Worm (Caenorhabditis elegans) whole organism, L1 larva: ENCODE measurements around the gene sdz-33.

ENCODE experiments used
- C04F5.9 ChIP-seq: sonication (generic microtip); optimal IDR thresholded peaks from 2 replicates; lab custom pipeline; 2016; ENCODE audit warnings: missing genetic modification characterization, missing compliant biosample characterization
- F16B12.6 ChIP-seq: fragments of 150-350 bp; optimal IDR thresholded peaks from 2 replicates; lab custom pipeline; 2014; ENCODE audit warnings: missing biosample characterization, missing genetic modification characterization
- Y116A8C.19 ChIP-seq: sonication (generic microtip); optimal IDR thresholded peaks from 2 replicates; lab custom pipeline; 2016; ENCODE audit warnings: missing compliant biosample characterization, missing genetic modification characterization, borderline replicate concordance
- alr-1 ChIP-seq: fragments of 200-800 bp; sonication (Bioruptor generic); optimal IDR thresholded peaks from 2 replicates; lab custom pipeline; 2018; ENCODE audit warnings: borderline replicate concordance, mild to moderate bottlenecking, missing genetic modification characterization, missing compliant biosample characterization
- ceh-8 ChIP-seq: fragments of 200-800 bp; sonication (Bioruptor generic); optimal IDR thresholded peaks from 2 replicates; lab custom pipeline; 2018; ENCODE audit warnings: mild to moderate bottlenecking, missing genetic modification characterization, moderate library complexity, missing compliant biosample characterization
- ceh-82 ChIP-seq, 3 experiments: fragments of 150-350 bp in 1 of 3; sonication (generic microtip) in 2 of 3; optimal IDR thresholded peaks; 2 replicates each; lab custom pipeline; 2014 to 2017; ENCODE audit warnings: missing biosample characterization in 3 of 3, missing genetic modification characterization in 3 of 3
- ceh-88 ChIP-seq: fragments of 200-800 bp; sonication (Bioruptor generic); IDR thresholded peaks from 2 replicates; pipeline ENCODE4 v1.3.6; 2022; ENCODE audit warnings: missing genetic modification characterization, missing compliant biosample characterization
- dsc-1 ChIP-seq: sonication (generic microtip); optimal IDR thresholded peaks from 2 replicates; lab custom pipeline; 2016; ENCODE audit warnings: mild to moderate bottlenecking, missing genetic modification characterization, missing compliant biosample characterization
- efl-3 ChIP-seq: fragments of 200-800 bp; sonication (Bioruptor generic); optimal IDR thresholded peaks from 2 replicates; lab custom pipeline; 2018; ENCODE audit warnings: mild to moderate bottlenecking, missing genetic modification characterization, missing compliant biosample characterization
- egl-13 ChIP-seq: sonication (generic microtip); optimal IDR thresholded peaks from 2 replicates; lab custom pipeline; 2016; ENCODE audit warnings: missing genotype, missing genetic modification reagents, missing genetic modification characterization, missing compliant biosample characterization
- elt-2 ChIP-seq: sonication (generic microtip); optimal IDR thresholded peaks from 2 replicates; lab custom pipeline; 2016; ENCODE audit warnings: missing genetic modification characterization, mild to moderate bottlenecking, inconsistent platforms, missing compliant biosample characterization, missing genetic modification reagents
- ets-5 ChIP-seq: fragments of 200-800 bp; sonication (Bioruptor generic); IDR thresholded peaks from 2 replicates; pipeline ENCODE4 v1.3.6; 2022; ENCODE audit warnings: missing genetic modification characterization, missing compliant biosample characterization
- fkh-10 ChIP-seq: sonication (generic microtip); optimal IDR thresholded peaks from 2 replicates; lab custom pipeline; 2017; ENCODE audit warnings: missing biosample characterization, missing genetic modification reagents, missing genetic modification characterization
- fkh-8 ChIP-seq: sonication (generic microtip); optimal IDR thresholded peaks from 2 replicates; lab custom pipeline; 2016; ENCODE audit warnings: mild to moderate bottlenecking, missing genetic modification characterization, missing compliant biosample characterization
- fos-1 ChIP-seq: fragments of 150-350 bp; optimal IDR thresholded peaks from 2 replicates; lab custom pipeline; 2014; ENCODE audit warnings: missing biosample characterization, missing genetic modification characterization
- irx-1 ChIP-seq: sonication (generic microtip); optimal IDR thresholded peaks from 2 replicates; lab custom pipeline; 2016; ENCODE audit warnings: missing genetic modification characterization, missing compliant biosample characterization
- lin-13 ChIP-seq: fragments of 150-350 bp; optimal IDR thresholded peaks from 2 replicates; lab custom pipeline; 2014; ENCODE audit warnings: missing biosample characterization, missing genetic modification reagents, missing genetic modification characterization
- lin-14 ChIP-seq: fragments of 200-800 bp; sonication (Bioruptor generic); optimal IDR thresholded peaks from 2 replicates; lab custom pipeline; 2018; ENCODE audit warnings: mild to moderate bottlenecking, missing genetic modification characterization, moderate library complexity, missing compliant biosample characterization
- lin-15B ChIP-seq: fragments of 150-350 bp; sonication (generic microtip); optimal IDR thresholded peaks from 3 replicates; lab custom pipeline; 2014; ENCODE audit warnings: missing biosample characterization, missing genetic modification characterization
- lin-39 ChIP-seq: fragments of 150-350 bp; optimal IDR thresholded peaks from 2 replicates; lab custom pipeline; 2014; ENCODE audit warnings: missing biosample characterization, missing genetic modification reagents, missing genetic modification characterization
- mab-9 ChIP-seq: fragments of 200-800 bp; sonication (Bioruptor generic); IDR thresholded peaks from 2 replicates; pipeline ENCODE4 v1.3.6; 2022; ENCODE audit warnings: missing genetic modification reagents, missing genetic modification characterization, missing compliant biosample characterization
- mdl-1 ChIP-seq, 2 experiments: fragments of 150-350 bp; optimal IDR thresholded peaks; 2 replicates each; lab custom pipeline; 2014 to 2017; ENCODE audit warnings: missing biosample characterization in 2 of 2, missing genetic modification characterization in 2 of 2, inconsistent platforms in 1 of 2
- mef-2 ChIP-seq: fragments of 150-350 bp; optimal IDR thresholded peaks from 2 replicates; lab custom pipeline; 2014; ENCODE audit warnings: missing biosample characterization, missing genetic modification characterization
- nhr-28 ChIP-seq: fragments of 150-350 bp; optimal IDR thresholded peaks from 2 replicates; lab custom pipeline; 2014; ENCODE audit warnings: missing biosample characterization, missing genetic modification characterization
- nhr-71 ChIP-seq: sonication (generic microtip); optimal IDR thresholded peaks from 2 replicates; lab custom pipeline; 2016; ENCODE audit warnings: mild to moderate bottlenecking, missing genetic modification characterization, moderate library complexity, missing compliant biosample characterization
- nhr-84 ChIP-seq: sonication (generic microtip); optimal IDR thresholded peaks from 2 replicates; lab custom pipeline; 2017; ENCODE audit warnings: missing biosample characterization, missing genetic modification characterization
- nhr-90 ChIP-seq: sonication (generic microtip); optimal IDR thresholded peaks from 2 replicates; lab custom pipeline; 2016; ENCODE audit warnings: mild to moderate bottlenecking, missing genetic modification characterization, missing compliant biosample characterization; ENCODE audit not compliant: poor library complexity
- pax-3 ChIP-seq: fragments of 200-800 bp; sonication (Bioruptor generic); optimal IDR thresholded peaks from 2 replicates; lab custom pipeline; 2018; ENCODE audit warnings: mild to moderate bottlenecking, missing genetic modification characterization, moderate library complexity, missing compliant biosample characterization
- rnt-1 ChIP-seq: sonication (generic microtip); optimal IDR thresholded peaks from 2 replicates; lab custom pipeline; 2016; ENCODE audit warnings: mild to moderate bottlenecking, missing genetic modification characterization, moderate library complexity, missing compliant biosample characterization
- snpc-4 ChIP-seq: fragments of 150-350 bp; optimal IDR thresholded peaks from 2 replicates; lab custom pipeline; 2014; ENCODE audit warnings: missing biosample characterization, missing genetic modification characterization
- snu-23 ChIP-seq: sonication (generic microtip); optimal IDR thresholded peaks from 2 replicates; lab custom pipeline; 2016; ENCODE audit warnings: missing genetic modification characterization, missing compliant biosample characterization
- swsn-7 ChIP-seq: sonication (generic microtip); optimal IDR thresholded peaks from 2 replicates; lab custom pipeline; 2016; ENCODE audit warnings: missing genetic modification characterization, missing compliant biosample characterization
- tbx-2 ChIP-seq: sonication (generic microtip); optimal IDR thresholded peaks from 2 replicates; lab custom pipeline; 2016; ENCODE audit warnings: missing genetic modification characterization, missing compliant biosample characterization
- tlp-1 ChIP-seq: fragments of 150-350 bp; optimal IDR thresholded peaks from 2 replicates; lab custom pipeline; 2014; ENCODE audit warnings: missing biosample characterization, missing genetic modification characterization
- unc-62 ChIP-seq: fragments of 150-350 bp; optimal IDR thresholded peaks from 2 replicates; lab custom pipeline; 2014; ENCODE audit warnings: missing biosample characterization, missing genetic modification reagents, missing genetic modification characterization
- unc-86 ChIP-seq: sonication (generic microtip); optimal IDR thresholded peaks from 2 replicates; lab custom pipeline; 2016; ENCODE audit warnings: missing genetic modification characterization, missing compliant biosample characterization
- zag-1 ChIP-seq: fragments of 150-350 bp; optimal IDR thresholded peaks from 2 replicates; lab custom pipeline; 2014; ENCODE audit warnings: missing biosample characterization, missing genetic modification characterization
- ztf-11 ChIP-seq, 2 experiments: sonication (generic microtip); optimal IDR thresholded peaks; 2 replicates each; lab custom pipeline; 2016 to 2017; ENCODE audit warnings: missing genetic modification characterization in 2 of 2, missing biosample characterization in 1 of 2, missing compliant biosample characterization in 1 of 2
- ztf-4 ChIP-seq: fragments of 150-350 bp; optimal IDR thresholded peaks from 2 replicates; lab custom pipeline; 2014; ENCODE audit warnings: missing biosample characterization, missing genetic modification characterization

sdz-33 gene

ce11 chrIII:11900022-11900421 lies 7.3 kb upstream of the sdz-33 start:
- no peak for TF ChIP-seq alr-1
- TF ChIP-seq F16B12.6: no peak
- no peak for TF ChIP-seq lin-13 (GFP tag; lab: Kevin White, UChicago)
- no peak for TF ChIP-seq elt-2
- no peak for TF ChIP-seq egl-13 (tag; lab: Kevin White, UChicago)
- TF ChIP-seq rnt-1: no peak
- TF ChIP-seq fkh-10 (GFP tag; lab: Kevin White, UChicago): no peak
- no peak for TF ChIP-seq fkh-8 (tag; lab: Kevin White, UChicago)
- TF ChIP-seq mef-2 (tag; lab: Kevin White, UChicago): no peak
- TF ChIP-seq pax-3 (tag; lab: Kevin White, UChicago): no peak
- no peak for TF ChIP-seq swsn-7 (tag; lab: Kevin White, UChicago)
- no peak for TF ChIP-seq unc-62 (GFP tag; lab: Kevin White, UChicago)

DNA sequence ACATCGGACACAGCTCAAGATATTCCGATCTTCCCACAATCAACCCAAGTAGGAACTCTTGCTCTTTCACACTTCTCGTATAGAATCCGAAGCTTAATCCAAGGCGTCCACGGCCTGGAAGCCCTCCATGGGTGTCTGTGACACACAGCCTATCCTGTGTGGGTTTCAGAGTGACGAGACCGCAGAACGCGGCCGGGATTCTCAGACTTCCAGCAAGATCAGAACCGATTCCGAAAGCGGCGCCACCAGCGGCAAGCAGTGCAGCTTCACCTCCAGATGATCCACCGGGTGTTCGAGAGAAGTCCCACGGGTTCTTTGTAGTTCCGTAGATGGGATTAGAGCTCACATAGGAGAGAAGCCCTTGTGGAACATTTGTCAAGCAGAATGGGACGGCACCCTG lies 4.5 kb upstream of the sdz-33 start:
- TF ChIP-seq tbx-2 (tag; lab: Kevin White, UChicago): no peak
- TF ChIP-seq snpc-4 (tag; lab: Kevin White, UChicago): no peak
- TF ChIP-seq ceh-82 (tag; optimal IDR thresholded peaks at IDR 0.05; lab: Kevin White, UChicago): no peak
- no peak for TF ChIP-seq pax-3 (tag; lab: Kevin White, UChicago)
- TF ChIP-seq nhr-84 (tag; lab: Kevin White, UChicago): no peak
- no peak for TF ChIP-seq alr-1
- TF ChIP-seq ceh-88 (GFP tag; lab: Robert Waterston, UW): no peak

- TF ChIP-seq nhr-90 (tag; lab: Kevin White, UChicago): no peak
- no peak for TF ChIP-seq ceh-8 (GFP tag; lab: Kevin White, UChicago)
- no peak for TF ChIP-seq dsc-1
- TF ChIP-seq ztf-11 (tag; optimal IDR thresholded peaks at IDR 0.05; lab: Kevin White, UChicago): no peak
- TF ChIP-seq snu-23 (GFP tag; lab: Kevin White, UChicago): no peak
- TF ChIP-seq, all 84 proteins: peak for 0
These were observed 1.4 kb downstream of the sdz-33 start, which contains the start of gene fbxb-24 for ce11 chrIII:11908660-11909059. TSS of gene fbxb-24 (plus strand) at chrIII:11908960.

- TF ChIP-seq nhr-28 (tag; lab: Kevin White, UChicago) (no peak), nhr-84 (tag; lab: Kevin White, UChicago) (no peak), swsn-7 (tag; lab: Kevin White, UChicago) (no peak), ceh-82 (tag; optimal IDR thresholded peaks at IDR 0.05; lab: Kevin White, UChicago) (no peak), mef-2 (tag; lab: Kevin White, UChicago) (no peak), snu-23 (GFP tag; lab: Kevin White, UChicago) (no peak), snpc-4 (tag; lab: Kevin White, UChicago) (no peak), fkh-8 (tag; lab: Kevin White, UChicago) (no peak), tlp-1 (no peak), pax-3 (tag; lab: Kevin White, UChicago) (no peak), ets-5 (GFP tag; lab: Robert Waterston, UW) (no peak), efl-3 (GFP tag; lab: Kevin White, UChicago) (no peak), fkh-10 (GFP tag; lab: Kevin White, UChicago) (no peak), alr-1 (no peak), zag-1 (tag; lab: Kevin White, UChicago) (no peak), ztf-11 (tag; optimal IDR thresholded peaks at IDR 0.05; lab: Kevin White, UChicago) (no peak)
These were observed 2.5 kb downstream of the sdz-33 start, which contains the start of gene faah-4 for ce11 chrIII:11909778-11910177. TSS of gene faah-4 (minus strand) at chrIII:11909878.

- TF ChIP-seq lin-39: no peak
- TF ChIP-seq mdl-1 (tag; optimal IDR thresholded peaks at IDR 0.05; lab: Kevin White, UChicago): no peak
- no peak for TF ChIP-seq fos-1 (tag; lab: Kevin White, UChicago)
- no peak for TF ChIP-seq F16B12.6
- TF ChIP-seq lin-14 (GFP tag; lab: Kevin White, UChicago): no peak
- no peak for TF ChIP-seq rnt-1
- TF ChIP-seq irx-1 (tag; lab: Kevin White, UChicago): no peak
- no peak for TF ChIP-seq unc-86
- no peak for TF ChIP-seq lin-15B (tag; lab: Kevin White, UChicago)
- TF ChIP-seq ceh-82 (tag; optimal IDR thresholded peaks at IDR 0.05; lab: Kevin White, UChicago): no peak
- TF ChIP-seq unc-62 (GFP tag; lab: Kevin White, UChicago): no peak
- TF ChIP-seq mab-9: no peak
- TF ChIP-seq C04F5.9: no peak
- TF ChIP-seq tlp-1: no peak
- TF ChIP-seq zag-1 (tag; lab: Kevin White, UChicago): no peak
- no peak for TF ChIP-seq alr-1
- no peak for TF ChIP-seq swsn-7 (tag; lab: Kevin White, UChicago)
- TF ChIP-seq nhr-71 (tag; lab: Kevin White, UChicago): no peak
- TF ChIP-seq Y116A8C.19: no peak
- no peak for TF ChIP-seq ztf-4 (tag; lab: Kevin White, UChicago)
These were observed 6.9 kb downstream of the sdz-33 start, which contains the start of gene Y56A3A.16 for ce11 chrIII:11914220-11914619. TSS of gene Y56A3A.16 (minus strand) at chrIII:11914320.
